Fruit fly (Drosophila melanogaster) whole organism, embryonic: ENCODE measurements around the gene CG7156.
A peak's percentile ranks its signal among the peaks of the same experiment; 100 is the strongest.

Experiments used
- CG11093 ChIP-seq: fragments of 200-800 bp; sonication (Bioruptor generic); IDR thresholded peaks from 3 replicates; pipeline ENCODE4 v1.3.6; 2022; ENCODE audit warnings: missing biosample characterization, missing genetic modification characterization
- CG11723 ChIP-seq: fragments of 200-800 bp; sonication (Bioruptor generic); optimal IDR thresholded peaks from 2 replicates; lab custom pipeline; 2017; ENCODE audit warnings: missing biosample characterization, mild to moderate bottlenecking, missing genetic modification characterization
- CG13123 ChIP-seq: fragments of 200-800 bp; sonication (Bioruptor generic); optimal IDR thresholded peaks from 2 replicates; lab custom pipeline; 2016; ENCODE audit warnings: missing biosample characterization, missing genetic modification characterization
- CG14965 ChIP-seq: fragments of 200-800 bp; sonication (Bioruptor generic); optimal IDR thresholded peaks from 2 replicates; lab custom pipeline; 2016; ENCODE audit warnings: missing biosample characterization, missing genetic modification characterization, borderline replicate concordance
- CG1529 ChIP-seq: fragments of 200-800 bp; sonication (Bioruptor generic); optimal IDR thresholded peaks from 3 replicates; lab custom pipeline; 2018; ENCODE audit warnings: missing biosample characterization, missing genetic modification characterization
- CG1603 ChIP-seq: fragments of 200-800 bp; sonication (Bioruptor generic); optimal IDR thresholded peaks from 2 replicates; lab custom pipeline; 2019; ENCODE audit warnings: missing biosample characterization, mild to moderate bottlenecking, missing genetic modification characterization, moderate library complexity
- CG17359 ChIP-seq: fragments of 200-800 bp; sonication (Bioruptor generic); optimal IDR thresholded peaks from 3 replicates; lab custom pipeline; 2018; ENCODE audit warnings: missing biosample characterization, mild to moderate bottlenecking, missing genetic modification characterization, moderate library complexity
- CG17361 ChIP-seq: fragments of 200-800 bp; sonication (Bioruptor generic); IDR thresholded peaks from 3 replicates; pipeline ENCODE4 v1.3.6; 2022; ENCODE audit warnings: missing biosample characterization, missing genetic modification characterization
- CG17568 ChIP-seq: fragments of 200-800 bp; sonication (Bioruptor generic); optimal IDR thresholded peaks from 2 replicates; lab custom pipeline; 2018; ENCODE audit warnings: missing biosample characterization, mild to moderate bottlenecking, missing genetic modification characterization, moderate library complexity
- CG30403 ChIP-seq: fragments of 200-800 bp; sonication (Bioruptor generic); optimal IDR thresholded peaks from 3 replicates; lab custom pipeline; 2016; ENCODE audit warnings: missing biosample characterization, missing genetic modification characterization
- CG33213 ChIP-seq: fragments of 200-800 bp; sonication (Bioruptor generic); optimal IDR thresholded peaks from 3 replicates; lab custom pipeline; 2016; ENCODE audit warnings: missing biosample characterization, missing genetic modification characterization
- CG4617 ChIP-seq: fragments of 200-800 bp; sonication (Bioruptor generic); optimal IDR thresholded peaks from 3 replicates; lab custom pipeline; 2016; ENCODE audit warnings: missing biosample characterization, missing genetic modification characterization, borderline replicate concordance
- CG8924 ChIP-seq: fragments of 200-800 bp; optimal IDR thresholded peaks from 3 replicates; lab custom pipeline; 2019; ENCODE audit warnings: missing biosample characterization, mild to moderate bottlenecking, missing genetic modification characterization, moderate library complexity
- CG9609 ChIP-seq: fragments of 200-800 bp; sonication (Bioruptor generic); optimal IDR thresholded peaks from 3 replicates; lab custom pipeline; 2016; ENCODE audit warnings: missing biosample characterization, missing genetic modification characterization
- CG9817 ChIP-seq: fragments of 200-800 bp; sonication (Bioruptor generic); optimal IDR thresholded peaks from 2 replicates; lab custom pipeline; 2018; ENCODE audit warnings: missing biosample characterization, mild to moderate bottlenecking, missing genetic modification characterization, moderate library complexity
- CHES-1-like ChIP-seq: fragments of 200-800 bp; sonication (Bioruptor generic); optimal IDR thresholded peaks from 2 replicates; lab custom pipeline; 2016; ENCODE audit warnings: missing biosample characterization, missing genetic modification characterization
- Drgx ChIP-seq: fragments of 200-800 bp; sonication (Bioruptor generic); IDR thresholded peaks from 2 replicates; pipeline ENCODE4 v1.3.6; 2022; ENCODE audit warnings: missing biosample characterization, missing genetic modification characterization
- E2f2 ChIP-seq: fragments of 200-800 bp; sonication (Bioruptor generic); IDR thresholded peaks from 2 replicates; pipeline ENCODE4 v1.3.6; 2022; ENCODE audit warnings: missing biosample characterization, missing genetic modification characterization
- MBD-R2 ChIP-seq: fragments of 200-800 bp; sonication (Bioruptor generic); IDR thresholded peaks from 2 replicates; pipeline ENCODE4 v1.3.6; 2022; ENCODE audit warnings: missing biosample characterization, missing genetic modification characterization
- Mad ChIP-seq: fragments of 200-800 bp; sonication (Bioruptor generic); optimal IDR thresholded peaks from 2 replicates; lab custom pipeline; 2016; ENCODE audit warnings: missing biosample characterization, missing genetic modification characterization
- Poxn ChIP-seq: fragments of 200-800 bp; sonication (Bioruptor generic); IDR thresholded peaks from 2 replicates; pipeline ENCODE4 v1.3.6; 2022; ENCODE audit warnings: missing biosample characterization, missing genetic modification characterization
- Ptx1 ChIP-seq: fragments of 200-800 bp; sonication (Bioruptor generic); IDR thresholded peaks from 2 replicates; pipeline ENCODE4 v1.3.6; 2022; ENCODE audit warnings: missing biosample characterization, missing genetic modification characterization
- Sox100B ChIP-seq: fragments of 200-800 bp; sonication (Bioruptor generic); optimal IDR thresholded peaks from 3 replicates; lab custom pipeline; 2018; ENCODE audit warnings: missing biosample characterization, mild to moderate bottlenecking, missing genetic modification characterization
- Sox102F ChIP-seq: fragments of 200-800 bp; sonication (Bioruptor generic); optimal IDR thresholded peaks from 2 replicates; lab custom pipeline; 2018; ENCODE audit warnings: missing biosample characterization, mild to moderate bottlenecking, missing genetic modification characterization, moderate library complexity
- Vsx1 ChIP-seq: fragments of 200-800 bp; sonication (Bioruptor generic); optimal IDR thresholded peaks from 2 replicates; lab custom pipeline; 2017; ENCODE audit warnings: missing biosample characterization, mild to moderate bottlenecking, missing genetic modification characterization, missing genetic modification reagents
- al ChIP-seq: fragments of 200-800 bp; sonication (Bioruptor generic); IDR thresholded peaks from 2 replicates; pipeline ENCODE4 v1.3.6; 2022; ENCODE audit warnings: missing biosample characterization, missing genetic modification characterization
- ara ChIP-seq: fragments of 200-800 bp; sonication (Bioruptor generic); IDR thresholded peaks from 2 replicates; pipeline ENCODE4 v1.3.6; 2022; ENCODE audit warnings: missing biosample characterization, missing genetic modification characterization
- bbx ChIP-seq: fragments of 200-800 bp; sonication (Bioruptor generic); IDR thresholded peaks from 2 replicates; pipeline ENCODE4 v1.3.6; 2022; ENCODE audit warnings: missing biosample characterization, missing genetic modification characterization; ENCODE audit not compliant: partially characterized antibody
- bigmax ChIP-seq: fragments of 200-800 bp; sonication (Bioruptor generic); optimal IDR thresholded peaks from 2 replicates; lab custom pipeline; 2018; ENCODE audit warnings: missing biosample characterization, mild to moderate bottlenecking, missing genetic modification characterization
- dan ChIP-seq: fragments of 200-800 bp; sonication (Bioruptor generic); IDR thresholded peaks from 2 replicates; pipeline ENCODE4 v1.3.6; 2022; ENCODE audit warnings: missing biosample characterization, missing genetic modification characterization
- dmrt99B ChIP-seq: fragments of 200-800 bp; sonication (Bioruptor generic); optimal IDR thresholded peaks from 2 replicates; lab custom pipeline; 2018; ENCODE audit warnings: missing biosample characterization, mild to moderate bottlenecking, missing genetic modification characterization, moderate library complexity
- dysf ChIP-seq: fragments of 200-800 bp; sonication (Bioruptor generic); IDR thresholded peaks from 3 replicates; pipeline ENCODE4 v1.3.6; 2022; ENCODE audit warnings: missing biosample characterization, missing genetic modification characterization
- eyg ChIP-seq: fragments of 200-800 bp; sonication (Bioruptor generic); optimal IDR thresholded peaks from 3 replicates; lab custom pipeline; 2016; ENCODE audit warnings: missing biosample characterization, missing genetic modification characterization
- ham ChIP-seq: fragments of 200-800 bp; sonication (Bioruptor generic); IDR thresholded peaks from 2 replicates; pipeline ENCODE4 v1.3.6; 2022; ENCODE audit warnings: missing biosample characterization, missing genetic modification characterization
- hb ChIP-seq: fragments of 200-800 bp; sonication (Bioruptor generic); IDR thresholded peaks from 3 replicates; pipeline ENCODE4 v1.3.6; 2022; ENCODE audit warnings: missing biosample characterization, missing genetic modification characterization; ENCODE audit not compliant: partially characterized antibody
- lov ChIP-seq, 2 experiments: fragments of 200-800 bp in 1 of 2; fragments of >200 bp in 1 of 2; sonication (Bioruptor generic) in 1 of 2; IDR thresholded peaks in 1 of 2; optimal IDR thresholded peaks in 1 of 2; 2 replicates in 1 of 2; 3 replicates in 1 of 2; pipeline versions ENCODE4 v1.3.6 to Lab custom; 2017 to 2022; ENCODE audit warnings: missing biosample characterization in 1 of 2, missing genetic modification characterization in 1 of 2
- pb ChIP-seq: fragments of 200-800 bp; sonication (Bioruptor generic); optimal IDR thresholded peaks from 3 replicates; lab custom pipeline; 2016; ENCODE audit warnings: missing biosample characterization, missing genetic modification characterization
- pfk ChIP-seq: fragments of 200-800 bp; sonication (Bioruptor generic); optimal IDR thresholded peaks from 2 replicates; lab custom pipeline; 2018; ENCODE audit warnings: missing biosample characterization, mild to moderate bottlenecking, missing genetic modification characterization, moderate library complexity
- pzg ChIP-seq: fragments of 200-800 bp; sonication (Bioruptor generic); optimal IDR thresholded peaks from 3 replicates; lab custom pipeline; 2018; ENCODE audit warnings: missing biosample characterization, mild to moderate bottlenecking, missing genetic modification characterization, moderate library complexity
- repo ChIP-seq: fragments of 200-800 bp; sonication (Bioruptor generic); optimal IDR thresholded peaks from 2 replicates; lab custom pipeline; 2016; ENCODE audit warnings: missing biosample characterization, missing genetic modification characterization
- run ChIP-seq: fragments of 200-800 bp; sonication (Bioruptor generic); optimal IDR thresholded peaks from 3 replicates; lab custom pipeline; 2018; ENCODE audit warnings: missing biosample characterization, mild to moderate bottlenecking, missing genetic modification characterization
- schlank ChIP-seq: fragments of 200-800 bp; sonication (Bioruptor generic); optimal IDR thresholded peaks from 2 replicates; lab custom pipeline; 2018; ENCODE audit warnings: missing biosample characterization, mild to moderate bottlenecking, missing genetic modification characterization
- sd ChIP-seq: fragments of 200-800 bp; sonication (Bioruptor generic); optimal IDR thresholded peaks from 3 replicates; lab custom pipeline; 2018; ENCODE audit warnings: missing biosample characterization, mild to moderate bottlenecking, missing genetic modification characterization, moderate library complexity
- shn ChIP-seq: fragments of 200-800 bp; sonication (Bioruptor generic); optimal IDR thresholded peaks from 3 replicates; lab custom pipeline; 2016; ENCODE audit warnings: missing biosample characterization, missing genetic modification characterization
- sima ChIP-seq: fragments of 200-800 bp; sonication (Bioruptor generic); optimal IDR thresholded peaks from 2 replicates; lab custom pipeline; 2016; ENCODE audit warnings: missing biosample characterization, missing genetic modification characterization
- slou ChIP-seq: fragments of 200-800 bp; sonication (Bioruptor generic); optimal IDR thresholded peaks from 3 replicates; lab custom pipeline; 2016; ENCODE audit warnings: missing biosample characterization, missing genetic modification characterization
- sna ChIP-seq: fragments of 200-800 bp; sonication (Bioruptor generic); IDR thresholded peaks from 2 replicates; pipeline ENCODE4 v1.3.6; 2022; ENCODE audit warnings: missing biosample characterization, missing genetic modification characterization; ENCODE audit not compliant: partially characterized antibody
- trh ChIP-seq: fragments of 200-800 bp; sonication (Bioruptor generic); optimal IDR thresholded peaks from 2 replicates; lab custom pipeline; 2016; ENCODE audit warnings: missing biosample characterization, missing genetic modification characterization
- zf30C ChIP-seq: fragments of 200-800 bp; sonication (Bioruptor generic); optimal IDR thresholded peaks from 3 replicates; lab custom pipeline; 2018; ENCODE audit warnings: missing biosample characterization, mild to moderate bottlenecking, missing genetic modification characterization

The CG7156 gene

DNA sequence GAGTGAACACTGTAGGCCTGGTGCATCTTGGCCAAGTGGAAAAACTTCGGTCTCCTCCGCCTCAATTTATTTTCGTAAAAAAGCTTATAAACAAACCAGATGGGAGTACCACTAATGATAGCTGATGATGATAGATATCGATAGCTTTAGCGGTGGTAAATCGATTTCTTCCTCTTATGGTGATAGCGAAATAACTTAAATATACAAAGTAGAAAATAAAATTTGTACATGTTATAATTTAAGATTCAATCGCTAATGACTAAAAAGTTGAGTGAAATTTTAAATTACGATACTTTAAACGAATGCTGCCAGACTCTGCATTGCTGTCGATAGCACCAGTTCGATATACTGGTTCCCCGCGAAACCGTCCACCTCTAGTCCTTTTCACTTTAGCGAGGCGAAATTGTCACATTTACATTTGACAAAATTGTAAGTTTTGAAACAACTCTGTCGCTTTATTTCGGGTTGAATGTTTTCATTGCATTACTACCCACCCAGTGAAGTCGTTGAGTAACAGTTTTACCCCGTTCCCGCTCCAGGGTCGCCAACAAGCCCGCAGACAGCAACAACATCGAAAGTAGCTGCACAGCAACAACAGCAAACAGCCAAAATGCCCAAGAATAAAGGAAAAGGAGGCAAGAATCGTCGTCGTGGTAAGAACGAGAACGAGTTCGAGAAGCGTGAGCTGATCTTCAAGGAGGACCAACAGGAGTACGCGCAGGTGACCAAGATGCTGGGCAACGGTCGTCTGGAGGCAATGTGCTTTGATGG lies 32.6 kb upstream of the CG7156 start, which contains the start of the genes Vps39 and eIF1A (continued):
- TF ChIP-seq Drgx (GFP tag; lab: Robert Waterston, UW) (no peak), run (no peak), zf30C (no peak), dmrt99B (tag; lab: Kevin White, UChicago) (no peak), CG1603 (tag; lab: Kevin White, UChicago) (no peak), CG11093 (GFP tag; lab: Robert Waterston, UW) (no peak), MBD-R2 (GFP tag; lab: Robert Waterston, UW) (peak; percentile 69), dysf (no peak), CG9817 (tag; lab: Kevin White, UChicago) (peak; percentile 46), CG14965 (GFP tag; lab: Kevin White, UChicago) (no peak), pb (GFP tag; lab: Kevin White, UChicago) (no peak), lov (optimal IDR thresholded peaks at IDR 0.05; lab: Kevin White, UChicago) (no peak), lov (GFP tag; IDR thresholded peaks at IDR 0.05; lab: Robert Waterston, UW) (no peak), hb (peak; percentile 82; the same call in 2 of the 3 replicates), bbx (peak; percentile 67), sima (no peak), dan (GFP tag; lab: Robert Waterston, UW) (no peak), trh (GFP tag; lab: Kevin White, UChicago) (no peak), sna (GFP tag; lab: Robert Waterston, UW) (peak; percentile 94), ara (GFP tag; lab: Robert Waterston, UW) (no peak), CG1529 (GFP tag; lab: Kevin White, UChicago) (no peak), pzg (GFP tag; lab: Kevin White, UChicago) (peak; percentile 82), CG30403 (GFP tag; lab: Kevin White, UChicago) (peak; percentile 67), sd (no peak), E2f2 (GFP tag; lab: Robert Waterston, UW) (no peak; the same call in 1 of the 2 replicates), ham (no peak), CG33213 (GFP tag; lab: Kevin White, UChicago) (peak; percentile 5), schlank (tag; lab: Kevin White, UChicago) (no peak), repo (GFP tag; lab: Kevin White, UChicago) (no peak), Sox100B (GFP tag; lab: Kevin White, UChicago) (no peak), CG13123 (GFP tag; lab: Kevin White, UChicago) (peak; percentile 44), CG17361 (peak; percentile 46; the same call in 1 of the 3 replicates), Ptx1 (GFP tag; lab: Robert Waterston, UW) (no peak), slou (peak; percentile 25), Sox102F (GFP tag; lab: Kevin White, UChicago) (no peak), CHES-1-like (peak; percentile 11), CG17359 (no peak), Vsx1 (GFP tag; lab: Kevin White, UChicago) (no peak), eyg (GFP tag; lab: Kevin White, UChicago) (no peak), Mad (GFP tag; lab: Kevin White, UChicago) (peak; percentile 42), al (peak; percentile 31; the same call in 1 of the 2 replicates), CG8924 (tag; lab: Kevin White, UChicago) (peak; percentile 43), pfk (GFP tag; lab: Kevin White, UChicago) (no peak), bigmax (GFP tag; lab: Kevin White, UChicago) (no peak), CG11723 (GFP tag; lab: Kevin White, UChicago) (no peak), CG9609 (GFP tag; lab: Kevin White, UChicago) (no peak), CG4617 (GFP tag; lab: Kevin White, UChicago) (peak; percentile 65), Poxn (GFP tag; lab: Robert Waterston, UW) (no peak), CG17568 (GFP tag; lab: Kevin White, UChicago) (no peak), shn (GFP tag; lab: Kevin White, UChicago) (no peak)
